Fruit fly (Drosophila melanogaster): Measurements from ENCODE around the gene Cpsf6.
A peak's percentile ranks its signal among the peaks of the same experiment; 100 is the strongest.

The Cpsf6 gene

dm6 chr3L:8299224-8300130 is 15.8 kb downstream of the Cpsf6 start, which contains the start of the genes Arl5 and CG13671 (continued):
- TF ChIP-seq CG1832 (GFP tag; optimal IDR thresholded peaks at IDR 0.05) = no peak
- no peak for TF ChIP-seq schlank (tag; optimal IDR thresholded peaks at IDR 0.05)
- peak; percentile 89 for TF ChIP-seq Xrp1 (GFP tag; IDR thresholded peaks at IDR 0.05)
- TF ChIP-seq CG10147 (GFP tag; optimal IDR thresholded peaks at IDR 0.05) = peak; percentile 63
- TF ChIP-seq CG3281 (GFP tag; optimal IDR thresholded peaks at IDR 0.05) = peak; percentile 72
- peak; percentile 70 for TF ChIP-seq Drgx (GFP tag; IDR thresholded peaks at IDR 0.05)
- TF ChIP-seq CG10959 (GFP tag; IDR thresholded peaks at IDR 0.05) = peak; percentile 23; the same call in 1 of the 2 replicates
- peak; percentile 83 for TF ChIP-seq CG9727 (GFP tag; optimal IDR thresholded peaks at IDR 0.05)
- TF ChIP-seq ewg (GFP tag; optimal IDR thresholded peaks at IDR 0.05) = peak; percentile 49
- TF ChIP-seq peb (GFP tag; IDR thresholded peaks at IDR 0.05) = peak; percentile 52
- TF ChIP-seq CG11398 (GFP tag; optimal IDR thresholded peaks at IDR 0.05) = no peak
- no peak for TF ChIP-seq fru (optimal IDR thresholded peaks at IDR 0.05)
- TF ChIP-seq zen2 (GFP tag; IDR thresholded peaks at IDR 0.05; ENCODE audit: partially characterized antibody) = peak; percentile 44; the same call in 2 of the 3 replicates
- TF ChIP-seq CG13296 (GFP tag; optimal IDR thresholded peaks at IDR 0.05) = peak; percentile 66
- peak; percentile 82 for TF ChIP-seq lab (GFP tag; optimal IDR thresholded peaks at IDR 0.05)
- TF ChIP-seq CG6683 (GFP tag; optimal IDR thresholded peaks at IDR 0.05) = peak; percentile 43
- TF ChIP-seq otp (GFP tag; IDR thresholded peaks at IDR 0.05) = peak; percentile 87
- TF ChIP-seq Lhr (GFP tag; optimal IDR thresholded peaks at IDR 0.05) = peak; percentile 58
- TF ChIP-seq ab (GFP tag; optimal IDR thresholded peaks at IDR 0.05) = peak; percentile 6
- TF ChIP-seq tna (GFP tag; IDR thresholded peaks at IDR 0.05; ENCODE audit: partially characterized antibody) = no peak
- peak; percentile 70 for TF ChIP-seq Rx (GFP tag; IDR thresholded peaks at IDR 0.05)
- no peak for TF ChIP-seq Fer2 (tag; optimal IDR thresholded peaks at IDR 0.05)
- TF ChIP-seq bcd (GFP tag; optimal IDR thresholded peaks at IDR 0.05) = peak; percentile 78
- no peak for TF ChIP-seq CG10274 (GFP tag; optimal IDR thresholded peaks at IDR 0.05)
- TF ChIP-seq Antp (GFP tag; optimal IDR thresholded peaks at IDR 0.05) = peak; percentile 61
- TF ChIP-seq Poxn (GFP tag; IDR thresholded peaks at IDR 0.05) = no peak
- TF ChIP-seq B-H1 (GFP tag; IDR thresholded peaks at IDR 0.05) = peak; percentile 69; the same call in 1 of the 3 replicates
- peak; percentile 84 for TF ChIP-seq CG9797 (GFP tag; optimal IDR thresholded peaks at IDR 0.05)
- TF ChIP-seq CG3838 (GFP tag; optimal IDR thresholded peaks at IDR 0.05) = no peak
- TF ChIP-seq shn (GFP tag; optimal IDR thresholded peaks at IDR 0.05) = peak; percentile 50
- peak; percentile 71 for TF ChIP-seq CG9215 (GFP tag; IDR thresholded peaks at IDR 0.05)
- TF ChIP-seq Ptx1 (GFP tag; IDR thresholded peaks at IDR 0.05) = peak; percentile 91
- peak; percentile 66 for TF ChIP-seq Dek (tag; optimal IDR thresholded peaks at IDR 0.05)
- 0 out of 3 replicates have a peak, but pooled peaks have one; percentile 56 for TF ChIP-seq mld (GFP tag; IDR thresholded peaks at IDR 0.05; ENCODE audit: partially characterized antibody)
- peak; percentile 71 for TF ChIP-seq E2f1 (GFP tag; IDR thresholded peaks at IDR 0.05)
- peak; percentile 13 for TF ChIP-seq NC2α (GFP tag; optimal IDR thresholded peaks at IDR 0.05)
- TF ChIP-seq her (GFP tag; optimal IDR thresholded peaks at IDR 0.05) = peak; percentile 35
- peak; percentile 79 for TF ChIP-seq CG17829 (tag; optimal IDR thresholded peaks at IDR 0.05)
- TF ChIP-seq stwl (tag; optimal IDR thresholded peaks at IDR 0.05) = peak; percentile 91
- peak; percentile 75 for TF ChIP-seq Mrtf (GFP tag; IDR thresholded peaks at IDR 0.05)
- peak; percentile 40; the same call in 1 of the 2 replicates for TF ChIP-seq CG32767 (GFP tag; IDR thresholded peaks at IDR 0.05)
- peak; percentile 34; the same call in 1 of the 2 replicates for TF ChIP-seq rib (GFP tag; IDR thresholded peaks at IDR 0.05)
- peak; percentile 72; the same call in 1 of the 2 replicates for TF ChIP-seq sna (GFP tag; IDR thresholded peaks at IDR 0.05; ENCODE audit: partially characterized antibody)
- peak; percentile 46 for TF ChIP-seq CG4282 (GFP tag; optimal IDR thresholded peaks at IDR 0.05)
- no peak; the same call in 1 of the 2 replicates for TF ChIP-seq CG11696 (GFP tag; IDR thresholded peaks at IDR 0.05)
- TF ChIP-seq CG2202 (tag; optimal IDR thresholded peaks at IDR 0.05) = peak; percentile 68
- TF ChIP-seq br (optimal IDR thresholded peaks at IDR 0.05) = no peak
- TF ChIP-seq sr (GFP tag; IDR thresholded peaks at IDR 0.05) = peak; percentile 83; the same call in 2 of the 3 replicates
- TF ChIP-seq CG15514 (GFP tag; optimal IDR thresholded peaks at IDR 0.05) = peak; percentile 76

Data from whole organism, embryonic.